Worm (Caenorhabditis elegans): ENCODE results near the gene ZC373.2.

DNA sequence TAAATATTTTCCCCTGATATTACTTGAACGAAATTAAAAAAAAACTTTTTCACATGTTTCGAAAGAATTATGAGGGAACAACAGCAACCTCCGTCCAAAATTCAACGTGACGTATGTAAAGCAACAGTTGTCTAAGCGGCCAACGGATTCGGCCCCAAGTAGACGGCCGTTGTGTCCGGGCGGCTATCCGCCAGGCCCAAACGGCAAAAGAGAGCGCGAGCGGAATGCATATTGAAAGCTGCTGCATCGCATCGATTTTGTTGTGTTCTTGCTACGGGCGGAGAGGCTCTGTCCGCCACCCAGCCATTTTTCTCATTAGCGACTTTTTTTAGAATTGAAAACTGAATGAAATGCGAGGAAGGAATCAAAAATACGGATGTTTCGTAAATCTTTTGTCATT lies 21.0 kb upstream of the ZC373.2 start:
- TF ChIP-seq fos-1 (tag; optimal IDR thresholded peaks at IDR 0.05) (no peak), nhr-237 (tag; optimal IDR thresholded peaks at IDR 0.05) (no peak), R02D3.7 (tag; optimal IDR thresholded peaks at IDR 0.05) (no peak), nhr-77 (tag; optimal IDR thresholded peaks at IDR 0.05) (no peak), snpc-4 (tag; optimal IDR thresholded peaks at IDR 0.05) (no peak), unc-62 (GFP tag; optimal IDR thresholded peaks at IDR 0.05) (no peak), unc-39 (tag; optimal IDR thresholded peaks at IDR 0.05) (no peak), nhr-76 (tag; optimal IDR thresholded peaks at IDR 0.05) (no peak), nhr-11 (tag; optimal IDR thresholded peaks at IDR 0.05) (no peak), daf-12 (tag; optimal IDR thresholded peaks at IDR 0.05) (no peak), ceh-28 (tag; optimal IDR thresholded peaks at IDR 0.05) (no peak)

Measured in whole organism, L3 larva.